Worm (Caenorhabditis elegans) whole organism, L4 larva: ENCODE measurements around the gene ctg-2.

Experiments
- madf-5 ChIP-seq, 2 experiments: fragments of 200-800 bp; sonication (Bioruptor generic); IDR thresholded peaks; 2 replicates each; pipeline ENCODE4 v1.3.6; 2022; ENCODE audit warnings: missing compliant biosample characterization in 2 of 2, missing genetic modification characterization in 2 of 2
- pha-4 ChIP-seq, 2 experiments: fragments of 150-350 bp in 1 of 2; fragments of 200-800 bp in 1 of 2; sonication (Bioruptor generic) in 1 of 2; IDR thresholded peaks in 1 of 2; optimal IDR thresholded peaks in 1 of 2; 2 replicates each; pipeline versions ENCODE4 v1.3.6 to Lab custom; 2014 to 2022; ENCODE audit warnings: missing genetic modification characterization in 2 of 2, missing genetic modification reagents in 2 of 2, missing biosample characterization in 1 of 2, missing compliant biosample characterization in 1 of 2

DNA sequence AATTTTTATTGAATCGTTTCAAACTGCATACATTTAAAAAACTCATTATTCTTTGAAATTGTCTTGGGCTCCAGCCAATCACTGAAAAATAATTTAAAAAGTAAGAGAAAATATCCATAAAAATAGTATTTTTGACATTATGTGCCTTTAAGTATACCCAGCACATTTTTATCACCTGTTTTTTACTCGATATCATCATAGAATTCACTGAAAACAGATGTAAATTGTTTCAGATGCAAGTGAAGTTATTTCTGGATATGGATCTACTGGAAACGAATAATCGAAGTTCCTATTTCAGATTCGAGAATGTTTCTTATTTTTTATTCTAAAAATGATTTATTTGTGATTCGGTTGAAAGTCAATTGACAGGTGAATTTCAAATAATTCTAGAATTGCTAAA lies 39.7 kb downstream of the ctg-2 start:
- no peak for TF ChIP-seq madf-5 (GFP tag; IDR thresholded peaks at IDR 0.05; lab: Robert Waterston, UW)
- no peak for TF ChIP-seq pha-4 (GFP tag; IDR thresholded peaks at IDR 0.05; lab: Robert Waterston, UW)
- no peak for TF ChIP-seq pha-4 (tag; optimal IDR thresholded peaks at IDR 0.05; lab: Kevin White, UChicago)
